Fruit fly (Drosophila melanogaster): ENCODE data around the gene CG6661.

- no peak for TF ChIP-seq CG10274 (GFP tag; optimal IDR thresholded peaks at IDR 0.05)
- TF ChIP-seq vnd (GFP tag; IDR thresholded peaks at IDR 0.05; ENCODE audit: partially characterized antibody), result no peak
- no peak for TF ChIP-seq CkIIα-i1 (GFP tag; IDR thresholded peaks at IDR 0.05)
- peak; percentile 29 for TF ChIP-seq D (optimal IDR thresholded peaks at IDR 0.05)
- TF ChIP-seq D (GFP tag; optimal IDR thresholded peaks at IDR 0.05), result no peak
Observed at dm6 chr3L:14076559-14076958, 42.0 kb downstream of the CG6661 start.
